Worm (Caenorhabditis elegans): ENCODE results near the gene syp-1.
A peak's percentile ranks its signal among the peaks of the same experiment; 100 is the strongest.

The syp-1 gene

DNA sequence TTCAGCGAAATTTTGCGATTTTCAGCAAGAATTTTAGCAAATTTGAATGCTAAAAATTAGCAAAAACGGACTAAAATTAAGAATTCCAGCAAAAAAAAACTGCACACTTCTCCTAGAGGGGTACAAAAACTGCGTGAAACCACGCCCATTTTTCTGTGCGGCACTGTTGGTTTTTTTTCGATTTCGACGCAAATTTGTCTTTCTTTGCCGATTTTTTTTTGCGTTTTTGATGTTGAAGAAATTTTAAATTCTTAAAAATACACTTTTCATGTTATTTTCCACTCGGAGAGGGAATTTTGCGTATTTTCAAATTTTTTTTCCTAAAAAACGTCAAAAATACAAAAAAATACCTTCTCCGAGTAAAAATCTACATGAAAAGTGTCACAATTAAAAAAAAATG lies at the start of gene syp-1:
TSS of gene syp-1 (plus strand) at position 301 of the 400 bp plus-strand sequence.
- TF ChIP-seq nhr-12 (tag; optimal IDR thresholded peaks at IDR 0.05), result no peak
- no peak for TF ChIP-seq unc-120 (tag; optimal IDR thresholded peaks at IDR 0.05; ENCODE audit: poor library complexity, severe bottlenecking)
- TF ChIP-seq ceh-43 (GFP tag; optimal IDR thresholded peaks at IDR 0.05), result no peak
- no peak for TF ChIP-seq drap-1 (GFP tag; optimal IDR thresholded peaks at IDR 0.05)
- no peak for TF ChIP-seq mls-2 (tag; optimal IDR thresholded peaks at IDR 0.05)
- TF ChIP-seq zip-8 (tag; optimal IDR thresholded peaks at IDR 0.05), result no peak
- TF ChIP-seq sptf-1 (tag; optimal IDR thresholded peaks at IDR 0.05), result no peak
- no peak for TF ChIP-seq ceh-39 (tag; optimal IDR thresholded peaks at IDR 0.05)
- no peak for TF ChIP-seq mep-1 (tag; optimal IDR thresholded peaks at IDR 0.05)
- TF ChIP-seq nhr-28 (tag; optimal IDR thresholded peaks at IDR 0.05), result no peak
- TF ChIP-seq nhr-2 (tag; optimal IDR thresholded peaks at IDR 0.05), result no peak
- no peak for TF ChIP-seq tbx-8 (GFP tag; optimal IDR thresholded peaks at IDR 0.05)
- TF ChIP-seq pha-4 (tag; optimal IDR thresholded peaks at IDR 0.05), result no peak
- TF ChIP-seq nhr-76 (tag; optimal IDR thresholded peaks at IDR 0.05), result no peak
- no peak for TF ChIP-seq ceh-83 (GFP tag; optimal IDR thresholded peaks at IDR 0.05)
- no peak for TF ChIP-seq M03D4.4 (tag; optimal IDR thresholded peaks at IDR 0.05)

- TF ChIP-seq M03D4.4 (tag; optimal IDR thresholded peaks at IDR 0.05) (no peak), pha-4 (tag; optimal IDR thresholded peaks at IDR 0.05) (no peak), mab-5 (tag; optimal IDR thresholded peaks at IDR 0.05) (no peak), ztf-11 (tag; optimal IDR thresholded peaks at IDR 0.05) (no peak), nhr-28 (tag; optimal IDR thresholded peaks at IDR 0.05) (no peak), lin-32 (GFP tag; optimal IDR thresholded peaks at IDR 0.05) (no peak), sptf-1 (tag; optimal IDR thresholded peaks at IDR 0.05) (no peak), cnd-1 (tag; optimal IDR thresholded peaks at IDR 0.05) (no peak), mls-2 (tag; optimal IDR thresholded peaks at IDR 0.05) (no peak), ceh-83 (GFP tag; optimal IDR thresholded peaks at IDR 0.05) (no peak), unc-62 (GFP tag; optimal IDR thresholded peaks at IDR 0.05) (no peak), drap-1 (GFP tag; optimal IDR thresholded peaks at IDR 0.05) (no peak), unc-39 (tag; optimal IDR thresholded peaks at IDR 0.05) (no peak), nhr-2 (tag; optimal IDR thresholded peaks at IDR 0.05) (no peak), flh-1 (GFP tag; optimal IDR thresholded peaks at IDR 0.05) (no peak), bed-3 (GFP tag; optimal IDR thresholded peaks at IDR 0.05) (no peak), blmp-1 (tag; optimal IDR thresholded peaks at IDR 0.05) (no peak)
These were observed 49.4 kb upstream of the syp-1 start for ce11 chrV:16354675-16355074.

- peak; percentile 51 for TF ChIP-seq ztf-11 (tag; optimal IDR thresholded peaks at IDR 0.05)
- peak; percentile 65 for TF ChIP-seq sptf-1 (tag; optimal IDR thresholded peaks at IDR 0.05)
- TF ChIP-seq ceh-83 (GFP tag; optimal IDR thresholded peaks at IDR 0.05), result no peak
- TF ChIP-seq ceh-43 (GFP tag; optimal IDR thresholded peaks at IDR 0.05), result no peak
- TF ChIP-seq ces-1 (GFP tag; optimal IDR thresholded peaks at IDR 0.05), result peak; percentile 76
- peak; percentile 77 for TF ChIP-seq mls-2 (tag; optimal IDR thresholded peaks at IDR 0.05)
- TF ChIP-seq hlh-1 (tag; optimal IDR thresholded peaks at IDR 0.05), result peak; percentile 22
- TF ChIP-seq nhr-2 (tag; optimal IDR thresholded peaks at IDR 0.05), result peak; percentile 85
- TF ChIP-seq bed-3 (GFP tag; optimal IDR thresholded peaks at IDR 0.05), result no peak
- TF ChIP-seq lin-13 (tag; optimal IDR thresholded peaks at IDR 0.05), result peak; percentile 42
- peak; percentile 47 for TF ChIP-seq unc-62 (GFP tag; optimal IDR thresholded peaks at IDR 0.05)
- peak; percentile 51 for TF ChIP-seq nhr-237 (tag; optimal IDR thresholded peaks at IDR 0.05)
- TF ChIP-seq pha-4 (tag; optimal IDR thresholded peaks at IDR 0.05), result peak; percentile 70
- peak; percentile 59 for TF ChIP-seq unc-120 (tag; optimal IDR thresholded peaks at IDR 0.05; ENCODE audit: poor library complexity, severe bottlenecking)
- TF ChIP-seq lsy-2 (tag; optimal IDR thresholded peaks at IDR 0.05), result peak; percentile 22
- TF ChIP-seq flh-1 (GFP tag; optimal IDR thresholded peaks at IDR 0.05), result no peak
- peak; percentile 8 for TF ChIP-seq M03D4.4 (tag; optimal IDR thresholded peaks at IDR 0.05)
- TF ChIP-seq nhr-28 (tag; optimal IDR thresholded peaks at IDR 0.05), result no peak
- peak; percentile 37 for TF ChIP-seq drap-1 (GFP tag; optimal IDR thresholded peaks at IDR 0.05)
- TF ChIP-seq tbx-8 (GFP tag; optimal IDR thresholded peaks at IDR 0.05), result no peak
- peak; percentile 42 for TF ChIP-seq mep-1 (tag; optimal IDR thresholded peaks at IDR 0.05)
- TF ChIP-seq elt-3 (tag; optimal IDR thresholded peaks at IDR 0.05), result peak; percentile 58
- peak; percentile 33 for TF ChIP-seq cnd-1 (tag; optimal IDR thresholded peaks at IDR 0.05)
- no peak for TF ChIP-seq snpc-4 (tag; optimal IDR thresholded peaks at IDR 0.05)
- TF ChIP-seq ham-2 (GFP tag; optimal IDR thresholded peaks at IDR 0.05), result peak; percentile 55
- TF ChIP-seq ceh-39 (tag; optimal IDR thresholded peaks at IDR 0.05), result peak; percentile 49
- TF ChIP-seq nhr-12 (tag; optimal IDR thresholded peaks at IDR 0.05), result no peak
- peak; percentile 42 for TF ChIP-seq blmp-1 (tag; optimal IDR thresholded peaks at IDR 0.05)
These were observed 48.1 kb upstream of the syp-1 start for ce11 chrV:16355941-16356340.

- TF ChIP-seq tbx-8 (GFP tag; optimal IDR thresholded peaks at IDR 0.05), result no peak
- no peak for TF ChIP-seq blmp-1 (tag; optimal IDR thresholded peaks at IDR 0.05)
- no peak for TF ChIP-seq mls-2 (tag; optimal IDR thresholded peaks at IDR 0.05)
- no peak for TF ChIP-seq ces-1 (GFP tag; optimal IDR thresholded peaks at IDR 0.05)
- no peak for TF ChIP-seq bed-3 (GFP tag; optimal IDR thresholded peaks at IDR 0.05)
- TF ChIP-seq cnd-1 (tag; optimal IDR thresholded peaks at IDR 0.05), result no peak
- no peak for TF ChIP-seq unc-39 (tag; optimal IDR thresholded peaks at IDR 0.05)
- no peak for TF ChIP-seq sptf-1 (tag; optimal IDR thresholded peaks at IDR 0.05)
- no peak for TF ChIP-seq nhr-12 (tag; optimal IDR thresholded peaks at IDR 0.05)
- TF ChIP-seq lin-13 (tag; optimal IDR thresholded peaks at IDR 0.05), result no peak
- no peak for TF ChIP-seq elt-3 (tag; optimal IDR thresholded peaks at IDR 0.05)
- TF ChIP-seq hlh-1 (tag; optimal IDR thresholded peaks at IDR 0.05), result no peak
These were observed 47.3 kb upstream of the syp-1 start for ce11 chrV:16356798-16357197.

All from whole organism, mixed stage, embryonic.